Worm (Caenorhabditis elegans): ENCODE measurements around the gene nhr-32.

The nhr-32 gene

ce11 chrX:13226614-13227096, 25.1 kb upstream of the nhr-32 start, which contains the start of gene skr-21:
TSS of gene skr-21 (minus strand) at chrX:13226664.
- no peak for TF ChIP-seq him-1 (tag; optimal IDR thresholded peaks at IDR 0.05)
- TF ChIP-seq W03F9.2 (tag; optimal IDR thresholded peaks at IDR 0.05): no peak
- no peak for TF ChIP-seq dao-5 (tag; optimal IDR thresholded peaks at IDR 0.05)

- TF ChIP-seq him-1 (tag; optimal IDR thresholded peaks at IDR 0.05) (no peak), dao-5 (tag; optimal IDR thresholded peaks at IDR 0.05) (no peak), W03F9.2 (tag; optimal IDR thresholded peaks at IDR 0.05) (no peak)
Observed at ce11 chrX:13227778-13228177, 24.0 kb upstream of the nhr-32 start.

- no peak for TF ChIP-seq him-1 (tag; optimal IDR thresholded peaks at IDR 0.05)
- TF ChIP-seq dao-5 (tag; optimal IDR thresholded peaks at IDR 0.05): no peak
- TF ChIP-seq W03F9.2 (tag; optimal IDR thresholded peaks at IDR 0.05): no peak
Observed at ce11 chrX:13232259-13232658, 19.5 kb upstream of the nhr-32 start, which contains the start of gene bgnt-1.5. TSS of gene bgnt-1.5 (minus strand) at chrX:13232359.

DNA sequence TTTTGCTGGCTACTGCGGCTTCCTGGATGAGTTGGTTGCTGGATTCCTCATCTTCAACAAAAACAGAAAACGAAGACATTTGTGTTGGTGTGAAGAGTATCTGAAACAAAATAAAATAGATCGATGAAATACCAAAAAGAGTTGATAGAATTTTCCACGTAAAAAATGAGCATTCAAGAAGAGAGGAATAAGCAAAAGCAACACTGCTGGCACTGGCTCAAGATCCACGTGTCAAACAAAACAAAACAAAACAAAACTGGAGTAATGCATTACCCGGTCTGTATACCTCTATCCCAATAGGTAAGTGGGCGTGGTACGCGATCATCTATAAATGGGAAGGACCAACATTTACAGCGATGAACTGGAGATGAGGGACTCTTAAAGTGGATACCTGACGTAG, 16.9 kb upstream of the nhr-32 start, which contains the start of gene K08H2.2:
Gene K08H2.2 (minus strand): TSS at position 101 of the 400 bp plus-strand sequence.
- TF ChIP-seq him-1 (tag; optimal IDR thresholded peaks at IDR 0.05): no peak
- TF ChIP-seq dao-5 (tag; optimal IDR thresholded peaks at IDR 0.05): no peak
- TF ChIP-seq W03F9.2 (tag; optimal IDR thresholded peaks at IDR 0.05): no peak

DNA sequence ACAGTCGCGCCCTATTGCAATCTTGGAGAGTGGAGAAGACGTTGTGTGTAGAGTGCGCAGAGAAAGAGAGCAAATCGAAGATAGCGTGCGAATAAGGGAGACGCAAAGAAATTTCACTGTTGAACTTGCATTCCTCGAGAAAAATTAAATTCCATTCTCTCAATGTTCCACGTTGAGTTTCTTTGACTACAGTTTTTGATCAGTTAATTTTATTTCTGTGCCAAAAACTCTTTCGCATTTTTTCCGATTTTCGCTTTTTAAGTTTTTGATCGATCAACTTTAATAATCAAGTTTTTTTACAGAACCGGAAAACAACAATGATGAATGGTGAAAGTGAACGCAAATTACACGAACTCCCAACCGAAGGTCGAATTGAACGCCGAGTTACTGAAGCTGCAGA, 14.7 kb upstream of the nhr-32 start, which contains the start of gene K08H2.3:
Gene K08H2.3 (plus strand): TSS at position 301 of the 400 bp plus-strand sequence.
- no peak for TF ChIP-seq W03F9.2 (tag; optimal IDR thresholded peaks at IDR 0.05)
- no peak for TF ChIP-seq him-1 (tag; optimal IDR thresholded peaks at IDR 0.05)
- TF ChIP-seq dao-5 (tag; optimal IDR thresholded peaks at IDR 0.05): no peak

DNA sequence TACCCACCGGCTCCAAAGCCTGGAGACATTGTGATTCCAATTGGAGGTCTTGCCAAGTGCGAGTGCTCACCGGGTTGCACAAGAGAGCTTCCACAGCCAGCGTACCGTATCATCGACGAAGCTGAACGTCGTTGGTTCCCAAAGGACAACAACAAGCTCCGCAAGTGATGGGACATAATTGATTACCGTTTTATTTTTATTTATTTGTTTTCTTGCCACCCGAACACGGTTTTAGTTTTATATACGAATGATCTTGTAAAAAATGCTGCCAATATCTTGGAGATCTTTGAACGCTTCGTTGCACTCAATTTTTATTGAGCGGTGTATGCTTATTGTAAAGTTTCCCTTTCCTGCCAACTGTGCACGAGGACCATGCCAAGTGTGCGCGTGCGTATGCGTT, 13.6 kb upstream of the nhr-32 start, which contains the start of gene K08H2.4:
Gene K08H2.4 (plus strand): TSS at position 301 of the 400 bp plus-strand sequence.
- TF ChIP-seq dao-5 (tag; optimal IDR thresholded peaks at IDR 0.05): no peak
- TF ChIP-seq him-1 (tag; optimal IDR thresholded peaks at IDR 0.05): no peak
- no peak for TF ChIP-seq W03F9.2 (tag; optimal IDR thresholded peaks at IDR 0.05)

DNA sequence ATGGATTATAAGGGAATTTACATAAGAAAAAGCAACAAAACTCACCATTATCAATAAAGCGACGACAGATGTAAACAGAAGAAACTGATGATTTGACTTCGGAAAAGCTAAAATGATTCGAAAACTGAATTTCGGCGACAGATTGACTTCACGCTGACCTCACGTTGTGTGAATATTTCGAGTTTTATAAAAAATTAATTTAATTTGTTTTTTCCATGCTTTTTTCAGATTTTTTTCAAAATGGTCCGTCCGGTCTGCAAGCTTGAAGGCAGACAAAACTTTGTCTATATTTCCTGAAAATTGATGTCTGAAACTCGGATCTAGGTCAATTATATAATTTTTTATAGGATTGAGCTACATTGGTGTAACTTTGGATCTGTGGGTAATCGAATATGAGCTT, 9.5 kb upstream of the nhr-32 start, which contains the start of gene K08H2.5:
Gene K08H2.5 (minus strand): TSS at position 101 of the 400 bp plus-strand sequence.
- TF ChIP-seq dao-5 (tag; optimal IDR thresholded peaks at IDR 0.05) (no peak), W03F9.2 (tag; optimal IDR thresholded peaks at IDR 0.05) (no peak), him-1 (tag; optimal IDR thresholded peaks at IDR 0.05) (no peak)

DNA sequence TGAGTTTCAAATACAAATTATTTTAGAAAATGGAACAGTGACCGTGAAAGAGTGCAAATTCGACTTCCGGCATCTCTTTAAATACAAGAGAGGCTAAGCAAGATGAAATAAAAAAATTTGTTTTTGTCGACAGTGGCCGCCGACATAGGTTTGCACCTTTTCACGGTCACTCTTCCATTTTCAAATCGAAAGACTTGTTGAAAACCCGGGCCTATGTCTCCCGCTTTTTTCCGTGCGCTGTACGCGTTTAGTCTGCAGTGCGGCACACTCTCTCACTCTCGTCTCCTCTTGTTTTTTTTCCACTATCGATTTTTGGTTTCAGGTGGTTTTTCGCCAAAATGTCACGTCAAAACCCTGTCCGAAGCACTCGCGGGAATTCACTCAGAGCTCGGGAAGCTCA, 6.7 kb upstream of the nhr-32 start, which contains the start of gene hpl-1:
Gene hpl-1 (plus strand): TSS at position 301 of the 400 bp plus-strand sequence.
- TF ChIP-seq him-1 (tag; optimal IDR thresholded peaks at IDR 0.05) (no peak), dao-5 (tag; optimal IDR thresholded peaks at IDR 0.05) (no peak)

DNA sequence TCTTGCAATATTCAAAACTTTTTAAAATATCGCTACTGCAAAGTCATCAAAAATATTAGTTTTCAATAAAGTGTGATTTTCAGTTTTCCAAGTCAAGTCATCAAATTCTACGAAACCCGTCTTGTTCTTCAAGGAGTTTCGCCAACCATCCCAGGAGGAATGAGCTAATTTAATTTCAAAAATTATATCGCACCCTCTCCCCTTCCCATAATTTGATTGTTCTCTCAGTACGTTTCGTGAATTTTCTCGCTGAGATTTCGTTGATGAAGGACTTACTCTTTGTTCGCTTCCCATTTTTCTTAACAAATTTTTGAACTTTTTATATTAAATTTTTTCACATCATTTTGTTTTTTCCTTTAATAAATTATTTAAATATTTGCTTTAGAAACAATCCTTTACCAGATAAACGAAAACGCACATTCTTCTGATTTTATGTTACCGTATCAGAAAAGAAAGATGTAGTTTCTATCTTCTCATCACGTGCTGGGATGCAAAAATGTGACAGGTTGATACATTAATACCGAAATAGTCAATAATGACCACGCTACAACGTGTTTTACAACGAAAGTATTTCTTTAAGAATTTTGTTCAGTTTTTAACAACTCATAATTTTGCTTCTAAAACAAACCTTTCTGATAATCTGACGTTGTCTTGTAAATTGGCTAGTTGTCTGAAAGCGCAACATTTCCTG, 5.0 kb upstream of the nhr-32 start:
- TF ChIP-seq W03F9.2 (tag; optimal IDR thresholded peaks at IDR 0.05) (no peak), him-1 (tag; optimal IDR thresholded peaks at IDR 0.05) (no peak), dao-5 (tag; optimal IDR thresholded peaks at IDR 0.05) (no peak)

- TF ChIP-seq dao-5 (tag; optimal IDR thresholded peaks at IDR 0.05) (no peak), W03F9.2 (tag; optimal IDR thresholded peaks at IDR 0.05) (no peak), him-1 (tag; optimal IDR thresholded peaks at IDR 0.05) (no peak)
Observed at ce11 chrX:13247614-13248013, 4.2 kb upstream of the nhr-32 start.

DNA sequence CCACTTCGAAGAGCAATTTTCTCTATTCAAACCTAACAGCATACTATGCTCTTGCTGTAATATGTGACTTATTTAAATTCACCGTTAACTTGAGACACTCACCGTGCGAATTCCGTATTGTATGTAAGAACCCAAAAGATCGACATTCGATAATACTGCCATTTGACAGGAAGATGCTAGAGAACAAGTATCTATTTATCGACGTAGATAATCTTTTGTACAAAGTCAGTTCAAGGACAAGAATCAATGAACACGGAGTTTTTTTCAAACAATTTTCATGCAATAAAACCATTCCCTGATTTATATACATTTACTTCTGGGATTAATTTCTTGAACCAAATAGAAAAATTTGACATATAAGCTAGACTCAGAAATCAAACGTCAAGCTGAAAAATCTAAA, 3.5 kb upstream of the nhr-32 start, which contains the start of gene K08H2.7:
Gene K08H2.7 (minus strand): TSS at position 173 of the 400 bp plus-strand sequence.
- TF ChIP-seq dao-5 (tag; optimal IDR thresholded peaks at IDR 0.05) (no peak), him-1 (tag; optimal IDR thresholded peaks at IDR 0.05) (no peak), W03F9.2 (tag; optimal IDR thresholded peaks at IDR 0.05) (no peak)

- TF ChIP-seq him-1 (tag; optimal IDR thresholded peaks at IDR 0.05) (no peak), W03F9.2 (tag; optimal IDR thresholded peaks at IDR 0.05) (no peak), dao-5 (tag; optimal IDR thresholded peaks at IDR 0.05) (no peak)
Observed at ce11 chrX:13249102-13249501, 2.7 kb upstream of the nhr-32 start.

ce11 chrX:13250163-13250562, 1.6 kb upstream of the nhr-32 start:
- TF ChIP-seq dao-5 (tag; optimal IDR thresholded peaks at IDR 0.05) (no peak), him-1 (tag; optimal IDR thresholded peaks at IDR 0.05) (no peak), W03F9.2 (tag; optimal IDR thresholded peaks at IDR 0.05) (no peak)

DNA sequence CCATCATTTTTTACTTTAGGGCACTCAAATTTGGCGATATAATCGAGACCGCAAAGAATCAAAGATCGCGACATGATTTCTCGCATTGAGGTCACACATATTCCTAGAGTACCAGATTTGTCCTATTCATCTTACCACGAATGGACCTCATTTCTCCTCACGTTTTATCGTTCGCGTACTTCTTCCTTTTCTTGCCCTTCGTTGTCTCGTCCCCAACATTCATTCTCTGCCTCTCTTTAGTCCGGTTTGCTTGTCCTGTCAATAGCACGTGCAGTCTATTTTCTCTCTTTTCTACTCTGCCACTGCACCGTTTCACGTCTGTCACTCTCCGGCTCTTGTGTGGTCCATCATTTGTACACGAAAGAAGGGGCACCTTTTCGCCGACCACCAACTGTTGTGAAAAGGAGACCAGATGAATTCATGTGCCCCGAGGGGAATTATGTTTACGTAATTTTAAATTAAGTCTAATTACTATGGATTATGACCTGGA, 365 bp upstream of the nhr-32 start:
- TF ChIP-seq dao-5 (tag; optimal IDR thresholded peaks at IDR 0.05) (no peak), him-1 (tag; optimal IDR thresholded peaks at IDR 0.05) (no peak), W03F9.2 (tag; optimal IDR thresholded peaks at IDR 0.05) (no peak)
